Fruit fly (Drosophila melanogaster) whole organism, embryonic: ENCODE measurements around the gene CG10809.

Experiments used
- C15 ChIP-seq: fragments of 200-800 bp; sonication (Bioruptor generic); IDR thresholded peaks from 3 replicates; pipeline ENCODE4 v1.3.6; 2022; ENCODE audit warnings: missing biosample characterization, missing genetic modification characterization
- CG10366 ChIP-seq: fragments of 200-800 bp; sonication (Bioruptor generic); IDR thresholded peaks from 2 replicates; pipeline ENCODE4 v1.3.6; 2022; ENCODE audit warnings: missing biosample characterization, missing genetic modification characterization
- CG11093 ChIP-seq: fragments of 200-800 bp; sonication (Bioruptor generic); IDR thresholded peaks from 3 replicates; pipeline ENCODE4 v1.3.6; 2022; ENCODE audit warnings: missing biosample characterization, missing genetic modification characterization
- CG12236 ChIP-seq: fragments of 200-800 bp; sonication (Bioruptor generic); optimal IDR thresholded peaks from 2 replicates; lab custom pipeline; 2016; ENCODE audit warnings: missing biosample characterization, missing genetic modification characterization
- CG13775 ChIP-seq: fragments of 200-800 bp; sonication (Bioruptor generic); optimal IDR thresholded peaks from 3 replicates; lab custom pipeline; 2017; ENCODE audit warnings: missing biosample characterization, mild to moderate bottlenecking, missing genetic modification characterization
- CG14050 ChIP-seq: fragments of 200-800 bp; sonication (Bioruptor generic); IDR thresholded peaks from 3 replicates; pipeline ENCODE4 v1.3.6; 2022; ENCODE audit warnings: missing biosample characterization, missing genetic modification characterization
- CG14441 ChIP-seq: fragments of 200-800 bp; sonication (Bioruptor generic); IDR thresholded peaks from 2 replicates; pipeline ENCODE4 v1.3.6; 2022; ENCODE audit warnings: missing biosample characterization, missing genetic modification characterization
- CG14860 ChIP-seq: fragments of 200-800 bp; sonication (Bioruptor generic); IDR thresholded peaks from 3 replicates; pipeline ENCODE4 v1.3.6; 2022; ENCODE audit warnings: missing biosample characterization, missing genetic modification characterization; ENCODE audit not compliant: partially characterized antibody
- CG15514 ChIP-seq: fragments of 200-800 bp; sonication (Bioruptor generic); optimal IDR thresholded peaks from 3 replicates; lab custom pipeline; 2017; ENCODE audit warnings: missing biosample characterization, missing genetic modification characterization, mild to moderate bottlenecking, moderate library complexity, missing genetic modification reagents
- CG17912 ChIP-seq: fragments of 200-800 bp; sonication (Bioruptor generic); optimal IDR thresholded peaks from 2 replicates; lab custom pipeline; 2018; ENCODE audit warnings: missing biosample characterization, mild to moderate bottlenecking, missing genetic modification characterization
- CG1832 ChIP-seq: fragments of 200-800 bp; sonication (Bioruptor generic); optimal IDR thresholded peaks from 2 replicates; lab custom pipeline; 2017; ENCODE audit warnings: missing biosample characterization, mild to moderate bottlenecking, missing genetic modification characterization, inconsistent platforms
- CG18599 ChIP-seq: fragments of 200-800 bp; sonication (Bioruptor generic); optimal IDR thresholded peaks from 3 replicates; lab custom pipeline; 2017; ENCODE audit warnings: missing biosample characterization, missing genetic modification characterization, mild to moderate bottlenecking, moderate library complexity, missing genetic modification reagents
- CG2129 ChIP-seq: fragments of 200-800 bp; sonication (Bioruptor generic); IDR thresholded peaks from 2 replicates; pipeline ENCODE4 v1.3.6; 2022; ENCODE audit warnings: missing biosample characterization, missing genetic modification characterization; ENCODE audit not compliant: partially characterized antibody
- CG30020 ChIP-seq: fragments of 200-800 bp; optimal IDR thresholded peaks from 2 replicates; lab custom pipeline; 2019; ENCODE audit warnings: missing biosample characterization, mild to moderate bottlenecking, missing genetic modification characterization, moderate library complexity
- CG5180 ChIP-seq: fragments of 200-800 bp; sonication (Bioruptor generic); optimal IDR thresholded peaks from 3 replicates; lab custom pipeline; 2017; ENCODE audit warnings: missing biosample characterization, missing genetic modification characterization, mild to moderate bottlenecking, moderate library complexity, missing genetic modification reagents
- CG6175 ChIP-seq: fragments of 200-800 bp; sonication (Bioruptor generic); IDR thresholded peaks from 3 replicates; pipeline ENCODE4 v1.3.6; 2022; ENCODE audit warnings: missing biosample characterization, missing genetic modification characterization
- CG8089 ChIP-seq: fragments of 200-800 bp; sonication (Bioruptor generic); optimal IDR thresholded peaks from 3 replicates; lab custom pipeline; 2016; ENCODE audit warnings: missing biosample characterization, missing genetic modification characterization
- CG8388 ChIP-seq: fragments of 200-800 bp; sonication (Bioruptor generic); optimal IDR thresholded peaks from 2 replicates; lab custom pipeline; 2019; ENCODE audit warnings: missing biosample characterization, mild to moderate bottlenecking, missing genetic modification characterization, moderate library complexity
- CG8765 ChIP-seq: fragments of 200-800 bp; sonication (Bioruptor generic); IDR thresholded peaks from 2 replicates; pipeline ENCODE4 v1.3.6; 2022; ENCODE audit warnings: missing biosample characterization, missing genetic modification characterization
- E2f1 ChIP-seq: fragments of 200-800 bp; sonication (Bioruptor generic); IDR thresholded peaks from 2 replicates; pipeline ENCODE4 v1.3.6; 2022; ENCODE audit warnings: missing biosample characterization, missing genetic modification characterization
- ERR ChIP-seq: fragments of 200-800 bp; sonication (Bioruptor generic); optimal IDR thresholded peaks from 2 replicates; lab custom pipeline; 2016; ENCODE audit warnings: missing biosample characterization, missing genetic modification characterization
- Gsc ChIP-seq: fragments of 200-800 bp; sonication (Bioruptor generic); IDR thresholded peaks from 2 replicates; pipeline ENCODE4 v1.3.6; 2022; ENCODE audit warnings: missing biosample characterization, missing genetic modification characterization
- H15 ChIP-seq: fragments of 200-800 bp; sonication (Bioruptor generic); IDR thresholded peaks from 3 replicates; pipeline ENCODE4 v1.3.6; 2022; ENCODE audit warnings: missing biosample characterization, missing genetic modification characterization
- Mes4 ChIP-seq: fragments of 200-800 bp; sonication (Bioruptor generic); optimal IDR thresholded peaks from 2 replicates; lab custom pipeline; 2016; ENCODE audit warnings: missing biosample characterization, missing genetic modification characterization
- Mrtf ChIP-seq: fragments of 200-800 bp; sonication (Bioruptor generic); IDR thresholded peaks from 3 replicates; pipeline ENCODE4 v1.3.6; 2022; ENCODE audit warnings: missing biosample characterization, missing genetic modification characterization
- Optix ChIP-seq: fragments of 200-800 bp; sonication (Bioruptor generic); IDR thresholded peaks from 3 replicates; pipeline ENCODE4 v1.3.6; 2022; ENCODE audit warnings: missing biosample characterization, missing genetic modification characterization
- Pdp1 ChIP-seq, 2 experiments: fragments of 200-800 bp; sonication (Bioruptor generic); optimal IDR thresholded peaks; 3 replicates each; lab custom pipeline; 2016; ENCODE audit warnings: missing biosample characterization in 2 of 2, missing genetic modification characterization in 2 of 2, mild to moderate bottlenecking in 1 of 2, moderate library complexity in 1 of 2
- Scr ChIP-seq: fragments of 200-800 bp; sonication (Bioruptor generic); IDR thresholded peaks from 2 replicates; pipeline ENCODE4 v1.3.6; 2022; ENCODE audit warnings: missing biosample characterization, missing genetic modification characterization; ENCODE audit not compliant: partially characterized antibody
- Six4 ChIP-seq: fragments of 200-800 bp; sonication (Bioruptor generic); optimal IDR thresholded peaks from 2 replicates; lab custom pipeline; 2016; ENCODE audit warnings: missing biosample characterization, missing genetic modification characterization
- aop ChIP-seq: fragments of 200-800 bp; sonication (Bioruptor generic); IDR thresholded peaks from 2 replicates; pipeline ENCODE4 v1.3.6; 2022; ENCODE audit warnings: missing biosample characterization, missing genetic modification characterization
- az2 ChIP-seq: fragments of 200-800 bp; sonication (Bioruptor generic); optimal IDR thresholded peaks from 3 replicates; lab custom pipeline; 2016; ENCODE audit warnings: missing biosample characterization, missing genetic modification characterization
- br ChIP-seq: fragments of >200 bp; optimal IDR thresholded peaks from 2 replicates; lab custom pipeline; 2017
- chinmo ChIP-seq: fragments of 200-800 bp; sonication (Bioruptor generic); IDR thresholded peaks from 4 replicates; pipeline ENCODE4 v1.3.6; 2022; ENCODE audit warnings: missing biosample characterization, missing genetic modification characterization; ENCODE audit not compliant: partially characterized antibody
- crol ChIP-seq: fragments of 200-800 bp; sonication (Bioruptor generic); IDR thresholded peaks from 2 replicates; pipeline ENCODE4 v1.3.6; 2022; ENCODE audit warnings: missing biosample characterization, missing genetic modification characterization
- eyg ChIP-seq: fragments of 200-800 bp; sonication (Bioruptor generic); optimal IDR thresholded peaks from 3 replicates; lab custom pipeline; 2016; ENCODE audit warnings: missing biosample characterization, missing genetic modification characterization
- gce ChIP-seq: fragments of 200-800 bp; sonication (Bioruptor generic); IDR thresholded peaks from 3 replicates; pipeline ENCODE4 v1.3.6; 2022; ENCODE audit warnings: missing biosample characterization, missing genetic modification characterization
- mld ChIP-seq: fragments of 200-800 bp; sonication (Bioruptor generic); IDR thresholded peaks from 3 replicates; pipeline ENCODE4 v1.3.6; 2022; ENCODE audit warnings: missing biosample characterization, missing genetic modification characterization; ENCODE audit not compliant: partially characterized antibody
- pan ChIP-seq, 4 experiments: fragments of >200 bp in 3 of 4; fragments of 200-800 bp in 1 of 4; sonication (Bioruptor generic) in 1 of 4; optimal IDR thresholded peaks in 3 of 4; IDR thresholded peaks in 1 of 4; 2 replicates each; pipeline versions ENCODE4 v1.3.6 to Lab custom; 2017 to 2022; ENCODE audit warnings: missing biosample characterization in 2 of 4, missing genetic modification characterization in 2 of 4, mixed read lengths in 1 of 4
- peb ChIP-seq: fragments of 200-800 bp; sonication (Bioruptor generic); IDR thresholded peaks from 2 replicates; pipeline ENCODE4 v1.3.6; 2022; ENCODE audit warnings: missing biosample characterization, missing genetic modification characterization
- pita ChIP-seq: fragments of 200-800 bp; sonication (Bioruptor generic); optimal IDR thresholded peaks from 2 replicates; lab custom pipeline; 2017; ENCODE audit warnings: missing biosample characterization, mild to moderate bottlenecking, missing genetic modification characterization
- schlank ChIP-seq: fragments of 200-800 bp; sonication (Bioruptor generic); optimal IDR thresholded peaks from 2 replicates; lab custom pipeline; 2018; ENCODE audit warnings: missing biosample characterization, mild to moderate bottlenecking, missing genetic modification characterization
- sens ChIP-seq: fragments of 200-800 bp; sonication (Bioruptor generic); peaks from one replicate; lab custom pipeline; 2016; ENCODE audit warnings: missing biosample characterization, missing genetic modification characterization
- sisA ChIP-seq: fragments of 200-800 bp; sonication (Bioruptor generic); IDR thresholded peaks from 2 replicates; pipeline ENCODE4 v1.3.6; 2022; ENCODE audit warnings: missing biosample characterization, missing genetic modification characterization
- sqz ChIP-seq: fragments of 200-800 bp; sonication (Bioruptor generic); optimal IDR thresholded peaks from 3 replicates; lab custom pipeline; 2018; ENCODE audit warnings: missing biosample characterization, mild to moderate bottlenecking, missing genetic modification characterization
- trem ChIP-seq: fragments of 200-800 bp; optimal IDR thresholded peaks from 3 replicates; lab custom pipeline; 2019; ENCODE audit warnings: missing biosample characterization, mild to moderate bottlenecking, missing genetic modification characterization, moderate library complexity
- tup ChIP-seq: fragments of 200-800 bp; sonication (Bioruptor generic); optimal IDR thresholded peaks from 2 replicates; lab custom pipeline; 2016; ENCODE audit warnings: missing biosample characterization, mild to moderate bottlenecking, missing genetic modification characterization, moderate library complexity
- tx ChIP-seq: fragments of 200-800 bp; sonication (Bioruptor generic); optimal IDR thresholded peaks from 2 replicates; lab custom pipeline; 2016; ENCODE audit warnings: missing biosample characterization, missing genetic modification characterization
- vfl ChIP-seq: fragments of 200-800 bp; sonication (Bioruptor generic); optimal IDR thresholded peaks from 2 replicates; lab custom pipeline; 2016; ENCODE audit warnings: missing biosample characterization, missing genetic modification characterization
- wor ChIP-seq: fragments of 200-800 bp; sonication (Bioruptor generic); IDR thresholded peaks from 2 replicates; pipeline ENCODE4 v1.3.6; 2022; ENCODE audit warnings: missing biosample characterization, missing genetic modification characterization
- zen ChIP-seq: fragments of 200-800 bp; sonication (Bioruptor generic); optimal IDR thresholded peaks from 3 replicates; lab custom pipeline; 2018; ENCODE audit warnings: missing biosample characterization, mild to moderate bottlenecking, missing genetic modification characterization, moderate library complexity

Gene CG10809

DNA sequence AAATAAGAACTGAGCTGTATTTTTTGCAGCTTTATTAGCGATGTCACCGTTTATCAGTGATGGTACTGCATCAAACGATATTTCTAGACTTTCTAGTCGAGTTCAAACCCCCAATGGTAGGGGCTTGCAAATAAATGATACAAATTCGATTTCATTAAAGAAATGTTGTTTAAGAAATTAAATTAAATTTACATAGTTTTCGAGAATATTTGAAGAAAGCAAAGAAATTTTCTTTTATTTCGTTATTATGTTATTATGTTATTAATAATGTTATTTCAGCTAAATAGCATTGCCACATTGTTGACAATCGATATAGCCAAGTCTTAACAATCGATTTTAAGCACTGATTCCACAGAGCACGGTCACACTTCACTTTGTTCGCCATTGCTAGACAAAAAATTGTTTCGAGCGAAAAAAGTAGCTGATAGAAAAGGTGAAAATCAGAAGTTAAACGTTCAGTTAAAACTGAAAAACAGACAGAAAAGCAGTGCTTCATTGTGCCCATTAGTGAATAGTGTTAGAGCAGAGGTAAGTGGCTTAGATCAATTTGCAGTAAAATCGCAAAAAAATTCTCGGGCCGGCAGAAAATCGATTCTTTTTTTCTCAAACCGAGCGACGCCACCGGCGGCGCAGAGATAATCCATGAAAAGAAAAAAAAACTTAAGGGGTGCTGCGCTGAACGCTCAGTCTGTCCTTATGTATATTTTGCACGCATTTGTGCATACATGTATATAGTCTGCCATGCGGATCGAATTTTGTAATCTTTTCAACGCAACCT is 4.8 kb upstream of the CG10809 start, which contains the start of the genes iPLA2-VIA and Ciz1 (continued):
- TF ChIP-seq Mes4 (GFP tag; lab: Kevin White, UChicago): no peak
- TF ChIP-seq Pdp1 (GFP tag; optimal IDR thresholded peaks at IDR 0.05; lab: Kevin White, UChicago): peak in 1 of 2 experiments; percentile 39
- TF ChIP-seq CG5180 (GFP tag; lab: Kevin White, UChicago): no peak
- TF ChIP-seq mld (GFP tag; lab: Robert Waterston, UW): peak; percentile 32; the same call in 1 of the 3 replicates
- TF ChIP-seq CG6175 (GFP tag; lab: Robert Waterston, UW): no peak
- no peak for TF ChIP-seq schlank
- TF ChIP-seq CG14050 (GFP tag; lab: Robert Waterston, UW): no peak
- no peak for TF ChIP-seq CG8765 (GFP tag; lab: Robert Waterston, UW)
- TF ChIP-seq CG10366 (GFP tag; lab: Robert Waterston, UW): no peak
- no peak for TF ChIP-seq E2f1 (GFP tag; lab: Robert Waterston, UW)
- peak; percentile 48 for TF ChIP-seq zen (tag; lab: Kevin White, UChicago)
- TF ChIP-seq tup: no peak
- peak; percentile 89 for TF ChIP-seq Scr (GFP tag; lab: Robert Waterston, UW)
- no peak for TF ChIP-seq CG17912 (GFP tag; lab: Kevin White, UChicago)
- TF ChIP-seq Gsc (GFP tag; lab: Robert Waterston, UW): no peak
- peak; percentile 64; the same call in 2 of the 3 replicates for TF ChIP-seq CG14860 (GFP tag; lab: Robert Waterston, UW)
- TF ChIP-seq CG8089 (GFP tag; lab: Kevin White, UChicago): no peak
- no peak for TF ChIP-seq chinmo (GFP tag; lab: Robert Waterston, UW)
- no peak for TF ChIP-seq az2 (GFP tag; lab: Kevin White, UChicago)
- TF ChIP-seq Optix (GFP tag; lab: Robert Waterston, UW): no peak
- no peak for TF ChIP-seq aop (GFP tag; lab: Robert Waterston, UW)
- TF ChIP-seq CG2129 (GFP tag; lab: Robert Waterston, UW): peak; percentile 52; the same call in 1 of the 2 replicates
- no peak for TF ChIP-seq CG12236
- TF ChIP-seq H15 (GFP tag; lab: Robert Waterston, UW): no peak
- peak; percentile 56 for TF ChIP-seq pita (GFP tag; lab: Kevin White, UChicago)
- 0 out of 2 replicates have a peak, but pooled peaks have one; percentile 9 for TF ChIP-seq CG14441 (GFP tag; lab: Robert Waterston, UW)
- TF ChIP-seq C15 (GFP tag; lab: Robert Waterston, UW): no peak
- TF ChIP-seq trem (tag; lab: Kevin White, UChicago): peak; percentile 83
- TF ChIP-seq CG18599 (GFP tag; lab: Kevin White, UChicago): no peak
- TF ChIP-seq CG13775 (GFP tag; lab: Kevin White, UChicago): no peak
- no peak for TF ChIP-seq CG8388
- TF ChIP-seq pan (optimal IDR thresholded peaks at IDR 0.05; lab: Kevin White, UChicago): no peak
- no peak for TF ChIP-seq pan (GFP tag; optimal IDR thresholded peaks at IDR 0.05 in 1 of 2, IDR thresholded peaks at IDR 0.05 in 1 of 2)
- no peak for TF ChIP-seq crol (GFP tag; lab: Robert Waterston, UW)
- no peak for TF ChIP-seq Six4
- TF ChIP-seq CG30020 (tag; lab: Kevin White, UChicago): peak; percentile 59
- TF ChIP-seq tx: no peak
- TF ChIP-seq eyg (GFP tag; lab: Kevin White, UChicago): no peak
- TF ChIP-seq vfl: peak; percentile 13
- no peak for TF ChIP-seq CG1832 (GFP tag; lab: Kevin White, UChicago)
- TF ChIP-seq CG15514 (GFP tag; lab: Kevin White, UChicago): peak; percentile 62
- no peak for TF ChIP-seq Mrtf (GFP tag; lab: Robert Waterston, UW)
- no peak for TF ChIP-seq br
- peak; percentile 84 for TF ChIP-seq sqz (GFP tag; lab: Kevin White, UChicago)
- TF ChIP-seq sens (GFP tag; lab: Kevin White, UChicago): peak; percentile 77
- TF ChIP-seq gce (GFP tag; lab: Robert Waterston, UW): no peak
- no peak for TF ChIP-seq ERR (GFP tag; lab: Kevin White, UChicago)
- TF ChIP-seq peb: no peak
- TF ChIP-seq sisA: no peak
- TF ChIP-seq CG11093 (GFP tag; lab: Robert Waterston, UW): no peak
- no peak for TF ChIP-seq wor
